Fruit fly (Drosophila melanogaster) whole organism, embryonic: ENCODE measurements around the gene CG3224.
A peak's percentile ranks its signal among the peaks of the same experiment; 100 is the strongest.

Source experiments
- Abd-B ChIP-seq: fragments of 200-800 bp; sonication (Bioruptor generic); optimal IDR thresholded peaks from 2 replicates; lab custom pipeline; 2018; ENCODE audit warnings: missing biosample characterization, mild to moderate bottlenecking, missing genetic modification characterization, moderate library complexity
- CG10209 ChIP-seq: fragments of 200-800 bp; sonication (Bioruptor generic); optimal IDR thresholded peaks from 3 replicates; lab custom pipeline; 2017; ENCODE audit warnings: missing biosample characterization, mild to moderate bottlenecking, missing genetic modification characterization, missing genetic modification reagents
- CG10654 ChIP-seq: fragments of 200-800 bp; sonication (Bioruptor generic); optimal IDR thresholded peaks from 2 replicates; lab custom pipeline; 2016; ENCODE audit warnings: missing biosample characterization, missing genetic modification characterization
- CG11695 ChIP-seq: fragments of 200-800 bp; sonication (Bioruptor generic); IDR thresholded peaks from 3 replicates; pipeline ENCODE4 v1.3.6; 2022; ENCODE audit warnings: missing biosample characterization, missing genetic modification characterization
- CG12071 ChIP-seq: fragments of 200-800 bp; sonication (Bioruptor generic); optimal IDR thresholded peaks from 3 replicates; lab custom pipeline; 2018; ENCODE audit warnings: missing biosample characterization, mild to moderate bottlenecking, missing genetic modification characterization
- CG12744 ChIP-seq: fragments of 200-800 bp; sonication (Bioruptor generic); optimal IDR thresholded peaks from 2 replicates; lab custom pipeline; 2016; ENCODE audit warnings: missing biosample characterization, missing genetic modification characterization
- CG14441 ChIP-seq: fragments of 200-800 bp; sonication (Bioruptor generic); IDR thresholded peaks from 2 replicates; pipeline ENCODE4 v1.3.6; 2022; ENCODE audit warnings: missing biosample characterization, missing genetic modification characterization
- CG31224 ChIP-seq: fragments of 200-800 bp; sonication (Bioruptor generic); IDR thresholded peaks from 2 replicates; pipeline ENCODE4 v1.3.6; 2022; ENCODE audit warnings: missing biosample characterization, missing genetic modification characterization
- CG31441 ChIP-seq: fragments of 200-800 bp; sonication (Bioruptor generic); IDR thresholded peaks from 2 replicates; pipeline ENCODE4 v1.3.6; 2022; ENCODE audit warnings: missing biosample characterization, missing genetic modification characterization
- CG33557 ChIP-seq: fragments of 200-800 bp; sonication (Bioruptor generic); optimal IDR thresholded peaks from 2 replicates; lab custom pipeline; 2019; ENCODE audit warnings: missing biosample characterization, mild to moderate bottlenecking, missing genetic modification characterization, moderate library complexity
- CG34376 ChIP-seq: fragments of 200-800 bp; sonication (Bioruptor generic); optimal IDR thresholded peaks from 2 replicates; lab custom pipeline; 2018; ENCODE audit warnings: missing biosample characterization, mild to moderate bottlenecking, missing genetic modification characterization
- CG4854 ChIP-seq: fragments of 200-800 bp; sonication (Bioruptor generic); optimal IDR thresholded peaks from 2 replicates; lab custom pipeline; 2016; ENCODE audit warnings: missing biosample characterization, missing genetic modification characterization, inconsistent platforms
- CG6175 ChIP-seq: fragments of 200-800 bp; sonication (Bioruptor generic); IDR thresholded peaks from 3 replicates; pipeline ENCODE4 v1.3.6; 2022; ENCODE audit warnings: missing biosample characterization, missing genetic modification characterization
- CG6254 ChIP-seq: fragments of 200-800 bp; sonication (Bioruptor generic); optimal IDR thresholded peaks from 3 replicates; lab custom pipeline; 2017; ENCODE audit warnings: mild to moderate bottlenecking, missing biosample characterization, missing genetic modification reagents, missing genetic modification characterization
- CG8944 ChIP-seq: fragments of 200-800 bp; sonication (Bioruptor generic); optimal IDR thresholded peaks from 3 replicates; lab custom pipeline; 2016; ENCODE audit warnings: missing biosample characterization, missing genetic modification characterization
- D19A ChIP-seq: fragments of 200-800 bp; optimal IDR thresholded peaks from 3 replicates; lab custom pipeline; 2019; ENCODE audit warnings: missing biosample characterization, mild to moderate bottlenecking, missing genetic modification characterization, moderate library complexity
- E2f2 ChIP-seq: fragments of 200-800 bp; sonication (Bioruptor generic); IDR thresholded peaks from 2 replicates; pipeline ENCODE4 v1.3.6; 2022; ENCODE audit warnings: missing biosample characterization, missing genetic modification characterization
- ERR ChIP-seq: fragments of 200-800 bp; sonication (Bioruptor generic); optimal IDR thresholded peaks from 2 replicates; lab custom pipeline; 2016; ENCODE audit warnings: missing biosample characterization, missing genetic modification characterization
- Eip74EF ChIP-seq, 2 experiments: fragments of 200-800 bp in 1 of 2; fragments of >200 bp in 1 of 2; sonication (Bioruptor generic) in 1 of 2; optimal IDR thresholded peaks; 2 replicates each; lab custom pipeline; 2017 to 2019; ENCODE audit warnings: missing biosample characterization in 2 of 2, missing genetic modification characterization in 2 of 2, mild to moderate bottlenecking in 1 of 2, moderate library complexity in 1 of 2
- Ets97D ChIP-seq: fragments of 200-800 bp; sonication (Bioruptor generic); optimal IDR thresholded peaks from 3 replicates; lab custom pipeline; 2016; ENCODE audit warnings: missing biosample characterization, missing genetic modification characterization
- Hmr ChIP-seq: fragments of 200-800 bp; sonication (Bioruptor generic); optimal IDR thresholded peaks from 3 replicates; lab custom pipeline; 2017; ENCODE audit warnings: mild to moderate bottlenecking, missing biosample characterization, missing genetic modification reagents, missing genetic modification characterization
- Hr51 ChIP-seq, 2 experiments: fragments of 200-800 bp; sonication (Bioruptor generic); optimal IDR thresholded peaks; 2 replicates in 1 of 2; 3 replicates in 1 of 2; lab custom pipeline; 2016 to 2018; ENCODE audit warnings: missing biosample characterization in 2 of 2, missing genetic modification characterization in 2 of 2, mild to moderate bottlenecking in 1 of 2, moderate library complexity in 1 of 2
- MBD-R2 ChIP-seq: fragments of 200-800 bp; sonication (Bioruptor generic); IDR thresholded peaks from 2 replicates; pipeline ENCODE4 v1.3.6; 2022; ENCODE audit warnings: missing biosample characterization, missing genetic modification characterization
- NC2α ChIP-seq: fragments of 200-800 bp; sonication (Bioruptor generic); optimal IDR thresholded peaks from 2 replicates; lab custom pipeline; 2016; ENCODE audit warnings: missing biosample characterization, missing genetic modification characterization
- Rfx ChIP-seq: fragments of 200-800 bp; sonication (Bioruptor generic); IDR thresholded peaks from 2 replicates; pipeline ENCODE4 v1.3.6; 2022; ENCODE audit warnings: missing biosample characterization, missing genetic modification characterization
- aop ChIP-seq: fragments of 200-800 bp; sonication (Bioruptor generic); IDR thresholded peaks from 2 replicates; pipeline ENCODE4 v1.3.6; 2022; ENCODE audit warnings: missing biosample characterization, missing genetic modification characterization
- ara ChIP-seq: fragments of 200-800 bp; sonication (Bioruptor generic); IDR thresholded peaks from 2 replicates; pipeline ENCODE4 v1.3.6; 2022; ENCODE audit warnings: missing biosample characterization, missing genetic modification characterization
- chm ChIP-seq: fragments of 200-800 bp; sonication (Bioruptor generic); IDR thresholded peaks from 2 replicates; pipeline ENCODE4 v1.3.6; 2022; ENCODE audit warnings: missing biosample characterization, missing genetic modification characterization
- cwo ChIP-seq: fragments of 200-800 bp; sonication (Bioruptor generic); optimal IDR thresholded peaks from 3 replicates; lab custom pipeline; 2017; ENCODE audit warnings: missing biosample characterization, missing genetic modification characterization, mild to moderate bottlenecking, moderate library complexity, missing genetic modification reagents
- dm ChIP-seq: fragments of 200-800 bp; sonication (Bioruptor generic); optimal IDR thresholded peaks from 3 replicates; lab custom pipeline; 2016; ENCODE audit warnings: missing biosample characterization, missing genetic modification characterization
- fd96Cb ChIP-seq: fragments of 200-800 bp; sonication (Bioruptor generic); optimal IDR thresholded peaks from 2 replicates; lab custom pipeline; 2018; ENCODE audit warnings: missing biosample characterization, mild to moderate bottlenecking, missing genetic modification characterization, moderate library complexity
- gsb-n ChIP-seq: fragments of 200-800 bp; sonication (Bioruptor generic); optimal IDR thresholded peaks from 3 replicates; lab custom pipeline; 2018; ENCODE audit warnings: missing biosample characterization, mild to moderate bottlenecking, missing genetic modification characterization
- insv ChIP-seq, 2 experiments: fragments of 200-800 bp; sonication (Bioruptor generic); optimal IDR thresholded peaks; 3 replicates each; lab custom pipeline; 2016 to 2018; ENCODE audit warnings: missing biosample characterization in 2 of 2, missing genetic modification characterization in 2 of 2
- kay ChIP-seq: fragments of 200-800 bp; sonication (Bioruptor generic); optimal IDR thresholded peaks from 2 replicates; lab custom pipeline; 2016; ENCODE audit warnings: missing biosample characterization, missing genetic modification characterization
- lab ChIP-seq: fragments of 200-800 bp; sonication (Bioruptor generic); optimal IDR thresholded peaks from 3 replicates; lab custom pipeline; 2017; ENCODE audit warnings: missing biosample characterization, missing genetic modification characterization, mild to moderate bottlenecking, moderate library complexity, missing genetic modification reagents
- p53 ChIP-seq: fragments of 200-800 bp; sonication (Bioruptor generic); optimal IDR thresholded peaks from 2 replicates; lab custom pipeline; 2016; ENCODE audit warnings: missing biosample characterization, missing genetic modification characterization
- row ChIP-seq: fragments of 200-800 bp; sonication (Bioruptor generic); IDR thresholded peaks from 3 replicates; pipeline ENCODE4 v1.3.6; 2022; ENCODE audit warnings: missing biosample characterization, missing genetic modification characterization
- salm ChIP-seq: fragments of 200-800 bp; sonication (Bioruptor generic); optimal IDR thresholded peaks from 2 replicates; lab custom pipeline; 2018; ENCODE audit warnings: missing biosample characterization, mild to moderate bottlenecking, missing genetic modification characterization
- sd ChIP-seq: fragments of 200-800 bp; sonication (Bioruptor generic); optimal IDR thresholded peaks from 3 replicates; lab custom pipeline; 2018; ENCODE audit warnings: missing biosample characterization, mild to moderate bottlenecking, missing genetic modification characterization, moderate library complexity
- slbo ChIP-seq: fragments of 200-800 bp; sonication (Bioruptor generic); IDR thresholded peaks from 2 replicates; pipeline ENCODE4 v1.3.6; 2022; ENCODE audit warnings: missing biosample characterization, missing genetic modification characterization
- slou ChIP-seq: fragments of 200-800 bp; sonication (Bioruptor generic); optimal IDR thresholded peaks from 3 replicates; lab custom pipeline; 2016; ENCODE audit warnings: missing biosample characterization, missing genetic modification characterization
- so ChIP-seq: fragments of 200-800 bp; sonication (Bioruptor generic); IDR thresholded peaks from 3 replicates; pipeline ENCODE4 v1.3.6; 2022; ENCODE audit warnings: missing biosample characterization, missing genetic modification characterization
- stwl ChIP-seq: fragments of 200-800 bp; sonication (Bioruptor generic); optimal IDR thresholded peaks from 3 replicates; lab custom pipeline; 2018; ENCODE audit warnings: missing biosample characterization, mild to moderate bottlenecking, missing genetic modification characterization, moderate library complexity
- tna ChIP-seq: fragments of 200-800 bp; sonication (Bioruptor generic); IDR thresholded peaks from 2 replicates; pipeline ENCODE4 v1.3.6; 2022; ENCODE audit warnings: missing biosample characterization, missing genetic modification characterization; ENCODE audit not compliant: partially characterized antibody
- trh ChIP-seq: fragments of 200-800 bp; sonication (Bioruptor generic); optimal IDR thresholded peaks from 2 replicates; lab custom pipeline; 2016; ENCODE audit warnings: missing biosample characterization, missing genetic modification characterization
- ttk ChIP-seq: fragments of 200-800 bp; sonication (Bioruptor generic); IDR thresholded peaks from 2 replicates; pipeline ENCODE4 v2.1.2; 2022; ENCODE audit warnings: missing biosample characterization, missing genetic modification characterization
- wor ChIP-seq: fragments of 200-800 bp; sonication (Bioruptor generic); IDR thresholded peaks from 2 replicates; pipeline ENCODE4 v1.3.6; 2022; ENCODE audit warnings: missing biosample characterization, missing genetic modification characterization
- zen ChIP-seq: fragments of 200-800 bp; sonication (Bioruptor generic); optimal IDR thresholded peaks from 3 replicates; lab custom pipeline; 2018; ENCODE audit warnings: missing biosample characterization, mild to moderate bottlenecking, missing genetic modification characterization, moderate library complexity
- zen2 ChIP-seq: fragments of 200-800 bp; sonication (Bioruptor generic); IDR thresholded peaks from 3 replicates; pipeline ENCODE4 v1.3.6; 2022; ENCODE audit warnings: missing biosample characterization, missing genetic modification characterization; ENCODE audit not compliant: partially characterized antibody

CG3224 gene

dm6 chrX:6656023-6656594 is 5.2 kb downstream of the CG3224 start (continued):
- no peak for TF ChIP-seq tna (GFP tag; lab: Robert Waterston, UW)
- peak; percentile 35 for TF ChIP-seq CG12744 (GFP tag; lab: Kevin White, UChicago)
- TF ChIP-seq aop (GFP tag; lab: Robert Waterston, UW): 0 out of 2 replicates have a peak, but pooled peaks have one; percentile 31
- TF ChIP-seq p53 (GFP tag; lab: Kevin White, UChicago): peak; percentile 46
- peak; percentile 87 for TF ChIP-seq row (GFP tag; lab: Robert Waterston, UW)
- peak; percentile 88 for TF ChIP-seq CG11695 (GFP tag; lab: Robert Waterston, UW)
- TF ChIP-seq wor: peak; percentile 71
- TF ChIP-seq gsb-n (tag; lab: Kevin White, UChicago): peak; percentile 52
- peak; percentile 92 for TF ChIP-seq lab (GFP tag; lab: Kevin White, UChicago)
- peak; percentile 82 for TF ChIP-seq CG31441 (GFP tag; lab: Robert Waterston, UW)
- TF ChIP-seq Hmr (GFP tag; lab: Kevin White, UChicago): peak; percentile 91
- TF ChIP-seq trh (GFP tag; lab: Kevin White, UChicago): peak; percentile 49
- peak; percentile 49; the same call in 1 of the 3 replicates for TF ChIP-seq CG6175 (GFP tag; lab: Robert Waterston, UW)
- TF ChIP-seq CG6254 (GFP tag; lab: Kevin White, UChicago): peak; percentile 47
- TF ChIP-seq E2f2: peak; percentile 57
- peak; percentile 99 for TF ChIP-seq CG31224 (GFP tag; lab: Robert Waterston, UW)
- TF ChIP-seq D19A (tag; lab: Kevin White, UChicago): peak; percentile 80
- peak; percentile 69 for TF ChIP-seq ERR (GFP tag; lab: Kevin White, UChicago)
- TF ChIP-seq CG8944 (GFP tag; lab: Kevin White, UChicago): peak; percentile 78
- peak; percentile 33 for TF ChIP-seq salm (tag; lab: Kevin White, UChicago)
- peak; percentile 34 for TF ChIP-seq NC2α (GFP tag; lab: Kevin White, UChicago)
- no peak for TF ChIP-seq stwl (tag; lab: Kevin White, UChicago)
- peak; percentile 86 for TF ChIP-seq Rfx (GFP tag; lab: Robert Waterston, UW)
- peak; percentile 70 to 89 for TF ChIP-seq Hr51 (GFP tag; optimal IDR thresholded peaks at IDR 0.05; lab: Kevin White, UChicago)
- TF ChIP-seq Ets97D (GFP tag; lab: Kevin White, UChicago): peak; percentile 48
- TF ChIP-seq chm (GFP tag; lab: Robert Waterston, UW): peak; percentile 62; the same call in 1 of the 2 replicates
- TF ChIP-seq insv (GFP tag; optimal IDR thresholded peaks at IDR 0.05; lab: Kevin White, UChicago): peak in 1 of 2 experiments; percentile 29
- TF ChIP-seq CG10209: peak; percentile 85
- peak; percentile 56 for TF ChIP-seq kay (GFP tag; lab: Kevin White, UChicago)
- peak; percentile 71 for TF ChIP-seq dm (GFP tag; lab: Kevin White, UChicago)
- peak in 1 of 2 experiments; percentile 86 for TF ChIP-seq Eip74EF (GFP tag; optimal IDR thresholded peaks at IDR 0.05; lab: Kevin White, UChicago)
- TF ChIP-seq Abd-B (GFP tag; lab: Kevin White, UChicago): peak; percentile 84
- peak; percentile 78 for TF ChIP-seq CG12071
- peak; percentile 84 for TF ChIP-seq fd96Cb (tag; lab: Kevin White, UChicago)
- no peak for TF ChIP-seq zen2 (GFP tag; lab: Robert Waterston, UW)
- TF ChIP-seq ara (GFP tag; lab: Robert Waterston, UW): no peak
- peak; percentile 76 for TF ChIP-seq slou (GFP tag; lab: Kevin White, UChicago)
- TF ChIP-seq slbo: peak; percentile 86
- TF ChIP-seq CG4854: peak; percentile 80
- TF ChIP-seq CG34376 (GFP tag; lab: Kevin White, UChicago): peak; percentile 53
- peak; percentile 78 for TF ChIP-seq ttk (GFP tag; lab: Robert Waterston, UW)
- TF ChIP-seq CG14441: peak; percentile 82
- peak; percentile 80 for TF ChIP-seq zen (tag; lab: Kevin White, UChicago)
- TF ChIP-seq MBD-R2 (GFP tag; lab: Robert Waterston, UW): peak; percentile 34; the same call in 1 of the 2 replicates
- no peak for TF ChIP-seq sd (tag; lab: Kevin White, UChicago)
- peak; percentile 41 for TF ChIP-seq CG33557
- TF ChIP-seq CG10654 (GFP tag; lab: Kevin White, UChicago): peak; percentile 57
- TF ChIP-seq so: peak; percentile 81; the same call in 2 of the 3 replicates
- TF ChIP-seq cwo (GFP tag; lab: Kevin White, UChicago): peak; percentile 86
